Fruit fly (Drosophila melanogaster): Measurements from ENCODE around the gene fz2.

fz2 gene

DNA sequence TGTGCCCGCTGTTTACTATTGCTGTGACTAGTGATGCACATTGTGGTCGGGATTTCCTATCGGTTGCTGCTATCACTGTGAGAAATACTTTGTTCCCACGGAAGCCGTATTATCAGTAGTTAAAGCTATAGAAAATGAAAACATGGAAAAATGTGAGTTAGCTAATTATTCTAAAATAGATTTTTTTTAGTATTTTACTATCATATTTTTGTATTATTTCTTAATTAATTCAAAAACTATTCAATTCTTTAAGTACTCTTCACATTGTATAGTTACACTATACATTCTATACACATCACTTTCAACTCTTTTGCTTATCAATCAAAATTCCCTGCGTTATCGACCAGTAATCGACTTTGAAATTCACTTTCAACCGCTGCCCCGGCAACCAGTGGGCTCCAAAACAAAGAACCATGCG lies 137.5 kb downstream of the fz2 start, which contains the start of the genes Naxd and CG14079 (continued):
- peak; percentile 64 for TF ChIP-seq sug (tag; optimal IDR thresholded peaks at IDR 0.05)
- peak; percentile 64; the same call in 1 of the 3 replicates for TF ChIP-seq CG11093 (GFP tag; IDR thresholded peaks at IDR 0.05)
- peak; percentile 38 for TF ChIP-seq CG17802 (tag; optimal IDR thresholded peaks at IDR 0.05)
- TF ChIP-seq CG9437 (GFP tag; optimal IDR thresholded peaks at IDR 0.05) = peak; percentile 40
- no peak for TF ChIP-seq zen2 (GFP tag; IDR thresholded peaks at IDR 0.05; ENCODE audit: partially characterized antibody)
- TF ChIP-seq br (optimal IDR thresholded peaks at IDR 0.05) = no peak
- peak; percentile 26 for TF ChIP-seq HHEX (GFP tag; optimal IDR thresholded peaks at IDR 0.05)
- TF ChIP-seq E2f1 (GFP tag; IDR thresholded peaks at IDR 0.05) = peak; percentile 29; the same call in 1 of the 2 replicates
- peak; percentile 47 for TF ChIP-seq CG12299 (tag; optimal IDR thresholded peaks at IDR 0.05)
- no peak for TF ChIP-seq CG8089 (GFP tag; optimal IDR thresholded peaks at IDR 0.05)
- 0 out of 3 replicates have a peak, but pooled peaks have one; percentile 26 for TF ChIP-seq vnd (GFP tag; IDR thresholded peaks at IDR 0.05; ENCODE audit: partially characterized antibody)
- TF ChIP-seq CG9609 (GFP tag; optimal IDR thresholded peaks at IDR 0.05) = peak; percentile 21
- TF ChIP-seq CG2678 (tag; optimal IDR thresholded peaks at IDR 0.05) = no peak
- no peak for TF ChIP-seq CG11085 (GFP tag; IDR thresholded peaks at IDR 0.05)
- TF ChIP-seq HmgD (GFP tag; optimal IDR thresholded peaks at IDR 0.05) = no peak
- TF ChIP-seq sob (GFP tag; IDR thresholded peaks at IDR 0.05) = peak; percentile 49; the same call in 1 of the 2 replicates
- TF ChIP-seq Poxn (GFP tag; IDR thresholded peaks at IDR 0.05) = no peak
- TF ChIP-seq CG6813 (GFP tag; optimal IDR thresholded peaks at IDR 0.05) = no peak
- TF ChIP-seq CG6654 (GFP tag; optimal IDR thresholded peaks at IDR 0.05) = no peak
- TF ChIP-seq lov (optimal IDR thresholded peaks at IDR 0.05) = no peak
- 0 out of 3 replicates have a peak, but pooled peaks have one; percentile 17 for TF ChIP-seq lov (GFP tag; IDR thresholded peaks at IDR 0.05)
- no peak for TF ChIP-seq CG13624 (GFP tag; optimal IDR thresholded peaks at IDR 0.05)
- peak; percentile 31; the same call in 1 of the 2 replicates for TF ChIP-seq klu (GFP tag; IDR thresholded peaks at IDR 0.05)
- no peak for TF ChIP-seq Lpt (GFP tag; optimal IDR thresholded peaks at IDR 0.05)
- peak; percentile 58 for TF ChIP-seq bcd (GFP tag; optimal IDR thresholded peaks at IDR 0.05)
- peak; percentile 53 for TF ChIP-seq Dref (GFP tag; IDR thresholded peaks at IDR 0.05)
- TF ChIP-seq CG13296 (GFP tag; optimal IDR thresholded peaks at IDR 0.05) = no peak
- peak; percentile 24 for TF ChIP-seq pzg (GFP tag; optimal IDR thresholded peaks at IDR 0.05)
- TF ChIP-seq CG7839 (tag; optimal IDR thresholded peaks at IDR 0.05) = peak; percentile 83
- no peak for TF ChIP-seq sim (GFP tag; IDR thresholded peaks at IDR 0.05)
- TF ChIP-seq CG3407 (GFP tag; optimal IDR thresholded peaks at IDR 0.05) = peak; percentile 41
- peak; percentile 42 for TF ChIP-seq Hsf (GFP tag; optimal IDR thresholded peaks at IDR 0.05)
- no peak for TF ChIP-seq CG12219 (GFP tag; optimal IDR thresholded peaks at IDR 0.05)
- no peak for TF ChIP-seq CG10543 (GFP tag; optimal IDR thresholded peaks at IDR 0.05)
- no peak for TF ChIP-seq CG11696 (GFP tag; IDR thresholded peaks at IDR 0.05)
- TF ChIP-seq Atf6 (GFP tag; IDR thresholded peaks at IDR 0.05) = peak; percentile 80
- TF ChIP-seq CG17612 (GFP tag; IDR thresholded peaks at IDR 0.05) = no peak
- TF ChIP-seq Oli (tag; optimal IDR thresholded peaks at IDR 0.05) = peak; percentile 62
- TF ChIP-seq fd96Cb (tag; optimal IDR thresholded peaks at IDR 0.05) = peak; percentile 26
- no peak; the same call in 1 of the 2 replicates for TF ChIP-seq amos (GFP tag; IDR thresholded peaks at IDR 0.05; ENCODE audit: partially characterized antibody)
- no peak for TF ChIP-seq Taf1 (GFP tag; IDR thresholded peaks at IDR 0.05)
- peak; percentile 62 for TF ChIP-seq CG14667 (GFP tag; IDR thresholded peaks at IDR 0.05)
- 0 out of 3 replicates have a peak, but pooled peaks have one; percentile 30 for TF ChIP-seq Mrtf (GFP tag; IDR thresholded peaks at IDR 0.05)
- TF ChIP-seq CG4404 (GFP tag; IDR thresholded peaks at IDR 0.05) = 0 out of 2 replicates have a peak, but pooled peaks have one; percentile 22
- TF ChIP-seq PHDP (tag; optimal IDR thresholded peaks at IDR 0.05) = peak; percentile 75
- peak; percentile 61 for TF ChIP-seq nom (GFP tag; optimal IDR thresholded peaks at IDR 0.05)
- peak; percentile 49; the same call in 1 of the 2 replicates for TF ChIP-seq al (GFP tag; IDR thresholded peaks at IDR 0.05)
- no peak for TF ChIP-seq CG1832 (GFP tag; optimal IDR thresholded peaks at IDR 0.05)
- TF ChIP-seq CG1647 (GFP tag; optimal IDR thresholded peaks at IDR 0.05) = no peak
- no peak for TF ChIP-seq CG3838 (GFP tag; optimal IDR thresholded peaks at IDR 0.05)
- peak; percentile 76 for TF ChIP-seq sisA (GFP tag; IDR thresholded peaks at IDR 0.05)
